Worm (Caenorhabditis elegans) whole organism, young adult: ENCODE results near the gene cnep-1.

ENCODE experiments used
- B0035.1 ChIP-seq: sonication (generic microtip); optimal IDR thresholded peaks from 2 replicates; lab custom pipeline; 2016; ENCODE audit warnings: missing genetic modification characterization, mild to moderate bottlenecking, missing compliant biosample characterization, missing genotype, missing genetic modification reagents
- B0336.3 ChIP-seq: fragments of 200-800 bp; sonication (Bioruptor generic); IDR thresholded peaks from 2 replicates; pipeline ENCODE4 v1.3.6; 2022; ENCODE audit warnings: missing genetic modification characterization, missing compliant biosample characterization
- D2030.7 ChIP-seq: fragments of 200-800 bp; sonication (Bioruptor generic); IDR thresholded peaks from 2 replicates; pipeline ENCODE4 v1.3.6; 2022; ENCODE audit warnings: missing genetic modification reagents, missing genetic modification characterization, missing compliant biosample characterization
- F39B2.1 ChIP-seq: fragments of 200-800 bp; sonication (Bioruptor generic); IDR thresholded peaks from 2 replicates; pipeline ENCODE4 v1.3.6; 2022; ENCODE audit warnings: missing genetic modification reagents, missing genetic modification characterization, missing compliant biosample characterization
- ama-1 ChIP-seq, 3 experiments: fragments of 150-350 bp in 1 of 3; sonication (generic microtip) in 2 of 3; optimal IDR thresholded peaks; 2 replicates each; lab custom pipeline; 2014 to 2018; ENCODE audit warnings: missing biosample characterization in 2 of 3, missing genetic modification characterization in 2 of 3, missing genetic modification reagents in 2 of 3
- attf-3 ChIP-seq: fragments of 200-800 bp; sonication (Bioruptor generic); conservative IDR thresholded peaks from 2 replicates; pipeline ENCODE4 v1.3.6; 2022; ENCODE audit warnings: missing genetic modification reagents, missing genetic modification characterization, missing compliant biosample characterization
- dox-1 ChIP-seq: fragments of 200-800 bp; sonication (Bioruptor generic); IDR thresholded peaks from 2 replicates; pipeline ENCODE4 v1.3.6; 2022; ENCODE audit warnings: missing genetic modification reagents, missing genetic modification characterization, missing compliant biosample characterization
- dpl-1 ChIP-seq: fragments of 150-350 bp; optimal IDR thresholded peaks from 2 replicates; lab custom pipeline; 2014; ENCODE audit warnings: missing biosample characterization, missing genetic modification reagents, missing genetic modification characterization
- mcd-1 ChIP-seq: fragments of 200-800 bp; sonication (Bioruptor generic); IDR thresholded peaks from 2 replicates; pipeline ENCODE4 v1.3.6; 2022; ENCODE audit warnings: missing genetic modification reagents, missing genetic modification characterization, missing compliant biosample characterization
- sptf-2 ChIP-seq: fragments of 200-800 bp; sonication (Bioruptor generic); optimal IDR thresholded peaks from 2 replicates; lab custom pipeline; 2018; ENCODE audit warnings: mild to moderate bottlenecking, missing genetic modification characterization, missing compliant biosample characterization
- tbp1 ChIP-seq: fragments of 200-800 bp; sonication (Bioruptor generic); optimal IDR thresholded peaks from 2 replicates; lab custom pipeline; 2018; ENCODE audit warnings: mild to moderate bottlenecking, missing genetic modification characterization, missing compliant biosample characterization
- unc-62 ChIP-seq: fragments of 150-350 bp; optimal IDR thresholded peaks from 2 replicates; lab custom pipeline; 2014; ENCODE audit warnings: missing biosample characterization, missing genetic modification reagents, missing genetic modification characterization
- ztf-22 ChIP-seq: fragments of 200-800 bp; sonication (Bioruptor generic); optimal IDR thresholded peaks from 2 replicates; lab custom pipeline; 2018; ENCODE audit warnings: mild to moderate bottlenecking, missing genetic modification characterization, moderate library complexity, missing compliant biosample characterization
- ztf-3 ChIP-seq: fragments of 200-800 bp; sonication (Bioruptor generic); optimal IDR thresholded peaks from 2 replicates; lab custom pipeline; 2018; ENCODE audit warnings: mild to moderate bottlenecking, missing genetic modification characterization, missing compliant biosample characterization

DNA sequence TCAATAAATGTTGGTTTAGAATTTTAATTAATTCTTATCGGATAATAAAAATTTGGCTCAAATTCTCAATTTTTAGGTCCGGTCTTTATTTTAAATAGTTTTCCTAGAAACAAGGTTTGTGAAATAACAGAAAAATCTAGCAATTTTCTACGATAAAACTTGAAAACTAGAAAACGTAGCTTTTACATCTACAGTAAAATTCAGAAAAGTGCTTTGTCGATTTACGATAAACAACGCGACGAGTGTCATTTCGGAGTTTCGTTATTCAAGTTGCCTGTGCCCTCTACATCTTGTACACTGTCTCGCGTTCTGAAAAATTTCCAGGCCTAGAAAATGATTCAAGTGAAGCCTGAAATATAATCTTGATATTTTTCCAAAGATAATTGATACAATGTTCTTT is 46.6 kb downstream of the cnep-1 start:
- TF ChIP-seq unc-62 (GFP tag; lab: Kevin White, UChicago), result no peak
- TF ChIP-seq attf-3, result peak; percentile 94
- no peak for TF ChIP-seq ama-1 (optimal IDR thresholded peaks at IDR 0.05; lab: Kevin White, UChicago)
- TF ChIP-seq ama-1 (GFP tag; optimal IDR thresholded peaks at IDR 0.05; lab: Kevin White, UChicago), result no peak
- TF ChIP-seq ztf-3, result no peak
- no peak for TF ChIP-seq F39B2.1 (GFP tag; lab: Robert Waterston, UW)
- no peak for TF ChIP-seq B0336.3 (GFP tag; lab: Robert Waterston, UW)
- TF ChIP-seq B0035.1, result no peak
- no peak for TF ChIP-seq tbp1
- no peak for TF ChIP-seq D2030.7 (GFP tag; lab: Robert Waterston, UW)
- TF ChIP-seq ztf-22, result no peak
- TF ChIP-seq mcd-1, result no peak
- TF ChIP-seq dox-1 (GFP tag; lab: Robert Waterston, UW), result no peak
- no peak for TF ChIP-seq dpl-1
- no peak for TF ChIP-seq sptf-2 (GFP tag; lab: Kevin White, UChicago)
